Worm (Caenorhabditis elegans): ENCODE measurements around the gene srj-21.

The srj-21 gene

ce11 chrV:10745034-10745433, at the start of gene srj-21:
srj-21 (plus strand) TSS chrV:10745334.
- TF ChIP-seq blmp-1 (tag; optimal IDR thresholded peaks at IDR 0.05) (no peak), nhr-237 (tag; optimal IDR thresholded peaks at IDR 0.05) (no peak), zip-8 (tag; optimal IDR thresholded peaks at IDR 0.05) (no peak), mab-5 (tag; optimal IDR thresholded peaks at IDR 0.05) (no peak), drap-1 (GFP tag; optimal IDR thresholded peaks at IDR 0.05) (no peak), nhr-12 (tag; optimal IDR thresholded peaks at IDR 0.05) (no peak), lin-13 (tag; optimal IDR thresholded peaks at IDR 0.05) (no peak), tbx-8 (GFP tag; optimal IDR thresholded peaks at IDR 0.05) (no peak), bed-3 (GFP tag; optimal IDR thresholded peaks at IDR 0.05) (no peak), unc-39 (tag; optimal IDR thresholded peaks at IDR 0.05) (no peak), ztf-11 (tag; optimal IDR thresholded peaks at IDR 0.05) (no peak), ceh-83 (GFP tag; optimal IDR thresholded peaks at IDR 0.05) (no peak)

- TF ChIP-seq bed-3 (GFP tag; optimal IDR thresholded peaks at IDR 0.05) (no peak), cnd-1 (tag; optimal IDR thresholded peaks at IDR 0.05) (no peak), blmp-1 (tag; optimal IDR thresholded peaks at IDR 0.05) (no peak), pha-4 (tag; optimal IDR thresholded peaks at IDR 0.05) (no peak)
Observed at ce11 chrV:10699122-10699521, 46.0 kb upstream of the srj-21 start.

ce11 chrV:10702249-10702648, 42.9 kb upstream of the srj-21 start, which contains the start of gene pph-1:
pph-1 (plus strand) TSS chrV:10702549.
- TF ChIP-seq nhr-2 (tag; optimal IDR thresholded peaks at IDR 0.05) (no peak), pha-4 (tag; optimal IDR thresholded peaks at IDR 0.05) (no peak), ceh-43 (GFP tag; optimal IDR thresholded peaks at IDR 0.05) (no peak), elt-3 (tag; optimal IDR thresholded peaks at IDR 0.05) (no peak), cnd-1 (tag; optimal IDR thresholded peaks at IDR 0.05) (no peak), sptf-1 (tag; optimal IDR thresholded peaks at IDR 0.05) (no peak), unc-39 (tag; optimal IDR thresholded peaks at IDR 0.05) (no peak), drap-1 (GFP tag; optimal IDR thresholded peaks at IDR 0.05) (no peak)

- no peak for TF ChIP-seq ceh-39 (tag; optimal IDR thresholded peaks at IDR 0.05)
- no peak for TF ChIP-seq ham-2 (GFP tag; optimal IDR thresholded peaks at IDR 0.05)
- TF ChIP-seq mep-1 (tag; optimal IDR thresholded peaks at IDR 0.05), result no peak
- no peak for TF ChIP-seq unc-39 (tag; optimal IDR thresholded peaks at IDR 0.05)
- TF ChIP-seq zip-8 (tag; optimal IDR thresholded peaks at IDR 0.05), result no peak
- no peak for TF ChIP-seq nhr-12 (tag; optimal IDR thresholded peaks at IDR 0.05)
- TF ChIP-seq nhr-76 (tag; optimal IDR thresholded peaks at IDR 0.05), result no peak
Observed at ce11 chrV:10702910-10703309, 42.2 kb upstream of the srj-21 start.

- TF ChIP-seq nhr-12 (tag; optimal IDR thresholded peaks at IDR 0.05) (no peak), sptf-1 (tag; optimal IDR thresholded peaks at IDR 0.05) (no peak), ceh-83 (GFP tag; optimal IDR thresholded peaks at IDR 0.05) (no peak), elt-1 (tag; optimal IDR thresholded peaks at IDR 0.05; ENCODE audit: borderline replicate concordance, insufficient read depth) (no peak), hlh-1 (tag; optimal IDR thresholded peaks at IDR 0.05) (no peak)
Observed at ce11 chrV:10708346-10708745, 36.8 kb upstream of the srj-21 start.

- TF ChIP-seq cnd-1 (tag; optimal IDR thresholded peaks at IDR 0.05), result no peak
- TF ChIP-seq sem-2 (GFP tag; optimal IDR thresholded peaks at IDR 0.05), result no peak
- TF ChIP-seq unc-120 (tag; optimal IDR thresholded peaks at IDR 0.05; ENCODE audit: poor library complexity, severe bottlenecking), result no peak
- no peak for TF ChIP-seq nhr-237 (tag; optimal IDR thresholded peaks at IDR 0.05)
- TF ChIP-seq mls-2 (tag; optimal IDR thresholded peaks at IDR 0.05), result no peak
- no peak for TF ChIP-seq ceh-43 (GFP tag; optimal IDR thresholded peaks at IDR 0.05)
- TF ChIP-seq drap-1 (GFP tag; optimal IDR thresholded peaks at IDR 0.05), result no peak
- no peak for TF ChIP-seq hlh-1 (tag; optimal IDR thresholded peaks at IDR 0.05)
- no peak for TF ChIP-seq bed-3 (GFP tag; optimal IDR thresholded peaks at IDR 0.05)
- no peak for TF ChIP-seq lsy-2 (tag; optimal IDR thresholded peaks at IDR 0.05)
- no peak for TF ChIP-seq elt-3 (tag; optimal IDR thresholded peaks at IDR 0.05)
- TF ChIP-seq mab-5 (tag; optimal IDR thresholded peaks at IDR 0.05), result no peak
- no peak for TF ChIP-seq ztf-11 (tag; optimal IDR thresholded peaks at IDR 0.05)
- no peak for TF ChIP-seq ceh-39 (tag; optimal IDR thresholded peaks at IDR 0.05)
Observed at ce11 chrV:10709385-10709784, 35.7 kb upstream of the srj-21 start.

ce11 chrV:10711004-10711403, 34.1 kb upstream of the srj-21 start:
- TF ChIP-seq hlh-1 (tag; optimal IDR thresholded peaks at IDR 0.05), result no peak
- TF ChIP-seq nhr-237 (tag; optimal IDR thresholded peaks at IDR 0.05), result no peak
- TF ChIP-seq pha-4 (tag; optimal IDR thresholded peaks at IDR 0.05), result no peak
- no peak for TF ChIP-seq zip-8 (tag; optimal IDR thresholded peaks at IDR 0.05)
- TF ChIP-seq mep-1 (tag; optimal IDR thresholded peaks at IDR 0.05), result no peak
- TF ChIP-seq unc-39 (tag; optimal IDR thresholded peaks at IDR 0.05), result no peak
- no peak for TF ChIP-seq snpc-4 (tag; optimal IDR thresholded peaks at IDR 0.05)
- TF ChIP-seq ces-1 (GFP tag; optimal IDR thresholded peaks at IDR 0.05), result no peak
- no peak for TF ChIP-seq drap-1 (GFP tag; optimal IDR thresholded peaks at IDR 0.05)
- no peak for TF ChIP-seq mls-2 (tag; optimal IDR thresholded peaks at IDR 0.05)
- no peak for TF ChIP-seq ztf-11 (tag; optimal IDR thresholded peaks at IDR 0.05)
- no peak for TF ChIP-seq nhr-28 (tag; optimal IDR thresholded peaks at IDR 0.05)
- no peak for TF ChIP-seq nhr-76 (tag; optimal IDR thresholded peaks at IDR 0.05)
- TF ChIP-seq lin-32 (GFP tag; optimal IDR thresholded peaks at IDR 0.05), result no peak
- no peak for TF ChIP-seq tbx-8 (GFP tag; optimal IDR thresholded peaks at IDR 0.05)
- TF ChIP-seq ceh-39 (tag; optimal IDR thresholded peaks at IDR 0.05), result no peak
- no peak for TF ChIP-seq sem-2 (GFP tag; optimal IDR thresholded peaks at IDR 0.05)
- TF ChIP-seq cnd-1 (tag; optimal IDR thresholded peaks at IDR 0.05), result no peak
- TF ChIP-seq sptf-1 (tag; optimal IDR thresholded peaks at IDR 0.05), result no peak
